Fruit fly (Drosophila melanogaster): ENCODE results near the gene Hayan.

- TF ChIP-seq CTCF (optimal IDR thresholded peaks at IDR 0.05) (no peak), CG8478 (optimal IDR thresholded peaks at IDR 0.05) (no peak)
These were observed 30.9 kb downstream of the Hayan start for dm6 chrX:18452717-18453116.
